Fruit fly (Drosophila melanogaster): Measurements from ENCODE around the gene per.

Gene per

DNA sequence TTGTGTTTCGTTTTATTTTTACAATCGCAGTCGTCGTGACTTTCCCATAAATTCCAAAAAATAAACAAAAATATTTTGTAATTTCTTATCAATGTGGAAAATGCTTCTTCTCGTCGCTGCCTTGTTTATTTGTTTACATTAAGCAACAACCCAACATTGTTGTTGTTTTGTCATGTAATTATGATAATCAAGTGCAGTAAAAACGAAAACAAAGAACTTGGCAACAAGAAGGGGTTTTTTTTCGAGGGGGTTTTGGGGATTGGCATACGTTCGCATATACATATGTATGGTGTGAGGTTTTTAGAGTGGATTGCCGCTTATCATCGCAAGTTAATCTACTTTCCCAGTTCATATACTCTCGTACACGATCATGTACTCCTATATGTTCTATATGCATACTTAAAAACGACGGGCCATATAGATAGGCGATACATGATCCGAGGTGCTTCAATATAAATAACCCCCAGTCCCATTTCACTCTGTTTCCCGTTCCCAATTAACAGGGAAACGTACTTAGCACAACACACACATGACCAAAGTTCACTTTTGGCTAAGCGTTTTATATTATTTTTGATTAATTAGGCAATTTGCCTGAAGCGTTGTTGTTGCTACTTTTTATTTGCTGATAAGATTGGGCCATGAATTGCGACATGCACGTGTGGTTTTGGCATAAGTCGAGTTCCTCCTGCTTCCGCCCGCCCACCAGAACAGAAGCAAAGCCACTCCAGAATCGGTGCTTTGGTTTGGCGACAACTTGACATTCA lies 31.7 kb upstream of the per start (continued):
- TF ChIP-seq CG4360 (GFP tag; IDR thresholded peaks at IDR 0.05) (peak; percentile 42), kay (GFP tag; optimal IDR thresholded peaks at IDR 0.05) (no peak), Sin3A (optimal IDR thresholded peaks at IDR 0.05) (no peak), CG2129 (GFP tag; IDR thresholded peaks at IDR 0.05; ENCODE audit: partially characterized antibody) (no peak), Hmx (GFP tag; optimal IDR thresholded peaks at IDR 0.05) (no peak), ac (GFP tag; optimal IDR thresholded peaks at IDR 0.05) (no peak), CG17912 (GFP tag; optimal IDR thresholded peaks at IDR 0.05) (peak; percentile 2), gro (GFP tag; optimal IDR thresholded peaks at IDR 0.05) (no peak), cato (GFP tag; optimal IDR thresholded peaks at IDR 0.05; ENCODE audit: borderline replicate concordance) (no peak), CG2199 (GFP tag; IDR thresholded peaks at IDR 0.05) (no peak), slp2 (GFP tag; optimal IDR thresholded peaks at IDR 0.05) (no peak), wdn (GFP tag; IDR thresholded peaks at IDR 0.05) (no peak), sug (tag; optimal IDR thresholded peaks at IDR 0.05) (peak; percentile 58), CG15601 (tag; optimal IDR thresholded peaks at IDR 0.05) (peak; percentile 33), her (GFP tag; optimal IDR thresholded peaks at IDR 0.05) (no peak), CTCF (GFP tag; optimal IDR thresholded peaks at IDR 0.05) (peak; percentile 21), Dip3 (GFP tag; optimal IDR thresholded peaks at IDR 0.05) (no peak), dan (GFP tag; IDR thresholded peaks at IDR 0.05) (no peak), CG18764 (GFP tag; optimal IDR thresholded peaks at IDR 0.05) (no peak), CG4424 (GFP tag; optimal IDR thresholded peaks at IDR 0.05) (no peak), ind (GFP tag; optimal IDR thresholded peaks at IDR 0.05) (no peak), shn (GFP tag; optimal IDR thresholded peaks at IDR 0.05) (no peak), CG12219 (GFP tag; optimal IDR thresholded peaks at IDR 0.05) (peak; percentile 24), CG11085 (GFP tag; IDR thresholded peaks at IDR 0.05) (no peak), Dek (tag; optimal IDR thresholded peaks at IDR 0.05) (no peak), dm (GFP tag; optimal IDR thresholded peaks at IDR 0.05) (no peak), B-H1 (GFP tag; IDR thresholded peaks at IDR 0.05) (no peak), fu2 (GFP tag; optimal IDR thresholded peaks at IDR 0.05) (no peak), CG11398 (GFP tag; optimal IDR thresholded peaks at IDR 0.05) (no peak), caup (GFP tag; optimal IDR thresholded peaks at IDR 0.05; ENCODE audit: severe bottlenecking) (no peak), sna (GFP tag; IDR thresholded peaks at IDR 0.05; ENCODE audit: partially characterized antibody) (no peak), CG7963 (GFP tag; IDR thresholded peaks at IDR 0.05; ENCODE audit: partially characterized antibody) (no peak), C15 (GFP tag; IDR thresholded peaks at IDR 0.05) (no peak), ato (GFP tag; IDR thresholded peaks at IDR 0.05; ENCODE audit: partially characterized antibody) (no peak), sqz (GFP tag; optimal IDR thresholded peaks at IDR 0.05) (peak; percentile 12), CG1024 (GFP tag; IDR thresholded peaks at IDR 0.05) (no peak), CG6689 (GFP tag; IDR thresholded peaks at IDR 0.05) (no peak), CG14441 (GFP tag; IDR thresholded peaks at IDR 0.05) (no peak), CG8089 (GFP tag; optimal IDR thresholded peaks at IDR 0.05) (no peak), NC2β (GFP tag; optimal IDR thresholded peaks at IDR 0.05) (no peak), lab (GFP tag; optimal IDR thresholded peaks at IDR 0.05) (peak; percentile 28), H2.0 (GFP tag; IDR thresholded peaks at IDR 0.05) (no peak), CG15479 (GFP tag; optimal IDR thresholded peaks at IDR 0.05) (no peak), CG17328 (GFP tag; IDR thresholded peaks at IDR 0.05) (no peak), CG1529 (GFP tag; optimal IDR thresholded peaks at IDR 0.05) (no peak), tio (GFP tag; optimal IDR thresholded peaks at IDR 0.05) (no peak), salm (tag; optimal IDR thresholded peaks at IDR 0.05) (peak; percentile 40), ERR (GFP tag; optimal IDR thresholded peaks at IDR 0.05) (no peak), CG17385 (GFP tag; optimal IDR thresholded peaks at IDR 0.05) (peak; percentile 70), CG15011 (GFP tag; optimal IDR thresholded peaks at IDR 0.05) (no peak), zen2 (GFP tag; IDR thresholded peaks at IDR 0.05; ENCODE audit: partially characterized antibody) (no peak), CG14965 (GFP tag; optimal IDR thresholded peaks at IDR 0.05; ENCODE audit: borderline replicate concordance) (no peak)

Data from whole organism, embryonic.